Fruit fly (Drosophila melanogaster) whole organism: ENCODE data around the gene CG9813.

ENCODE experiments used
- CG8478 ChIP-seq: fragments of >200 bp; optimal IDR thresholded peaks from 2 replicates; lab custom pipeline; 2018; ENCODE audit warnings: inconsistent platforms
- Dll ChIP-seq: fragments of >200 bp; optimal IDR thresholded peaks from 2 replicates; lab custom pipeline; 2017
- EcR ChIP-seq, 2 experiments: fragments of >200 bp; optimal IDR thresholded peaks; 2 replicates each; lab custom pipeline; 2017; ENCODE audit warnings: missing biosample characterization in 2 of 2, missing genetic modification characterization in 2 of 2, missing genetic modification reagents in 2 of 2
- pan ChIP-seq: fragments of >200 bp; optimal IDR thresholded peaks from 2 replicates; lab custom pipeline; 2017
- psq ChIP-seq: fragments of >200 bp; optimal IDR thresholded peaks from 2 replicates; lab custom pipeline; 2017
- usp ChIP-seq: fragments of >200 bp; optimal IDR thresholded peaks from 2 replicates; lab custom pipeline; 2017; ENCODE audit warnings: missing biosample characterization, missing genetic modification characterization, mixed read lengths

Gene CG9813

DNA sequence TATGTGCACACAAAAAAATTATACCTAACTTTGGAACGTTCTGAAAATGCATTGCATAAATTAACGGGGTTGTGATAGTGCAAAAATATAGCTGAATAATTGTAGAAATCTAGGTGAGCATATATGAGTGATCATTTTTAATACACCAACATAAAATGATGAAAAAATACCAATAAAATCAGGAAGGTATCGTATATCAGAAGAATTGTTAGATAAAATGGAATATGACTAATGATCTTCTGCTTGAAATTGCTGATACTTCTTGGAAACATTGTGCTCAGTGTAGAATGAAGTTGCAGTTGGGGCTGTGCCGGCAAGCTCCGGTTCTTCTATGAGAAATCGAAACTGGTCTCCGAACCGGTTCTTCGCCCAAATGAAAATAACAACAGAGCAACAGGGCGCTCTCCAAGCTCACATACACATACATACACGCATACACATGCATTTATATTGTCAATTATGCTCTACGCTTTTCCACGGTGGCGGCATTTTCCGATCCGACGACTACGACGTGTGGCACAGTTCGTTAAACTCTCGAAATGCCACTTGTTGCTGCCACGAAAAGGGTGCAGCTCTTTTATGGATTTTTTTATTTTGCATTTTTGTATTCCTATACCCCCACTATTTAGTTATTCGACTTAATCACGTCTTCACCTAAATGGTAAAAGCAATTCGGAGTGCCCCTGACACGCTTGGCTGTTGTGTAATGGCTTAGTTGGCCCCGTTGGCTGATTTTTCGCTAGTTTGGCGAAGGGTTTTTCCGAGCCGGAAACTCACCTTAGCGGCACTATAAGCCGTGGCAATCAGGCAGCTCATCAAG is 21.5 kb upstream of the CG9813 start:
- no peak for TF ChIP-seq usp (GFP tag; lab: Kevin White, UChicago)
- peak in 1 of 2 experiments; percentile 75 for TF ChIP-seq EcR (GFP tag; optimal IDR thresholded peaks at IDR 0.05; lab: Kevin White, UChicago)
- TF ChIP-seq CG8478 (lab: Kevin White, UChicago): no peak
- TF ChIP-seq psq (lab: Kevin White, UChicago): no peak
- TF ChIP-seq Dll: no peak
- no peak for TF ChIP-seq pan (lab: Kevin White, UChicago)

dm6 chr3R:13397535-13397934 is 18.0 kb upstream of the CG9813 start, which contains the start of gene CG14377:
CG14377 (plus strand) TSS chr3R:13397835.
- no peak for TF ChIP-seq usp (GFP tag; lab: Kevin White, UChicago)
- TF ChIP-seq psq (lab: Kevin White, UChicago): no peak
- TF ChIP-seq CG8478 (lab: Kevin White, UChicago): no peak

DNA sequence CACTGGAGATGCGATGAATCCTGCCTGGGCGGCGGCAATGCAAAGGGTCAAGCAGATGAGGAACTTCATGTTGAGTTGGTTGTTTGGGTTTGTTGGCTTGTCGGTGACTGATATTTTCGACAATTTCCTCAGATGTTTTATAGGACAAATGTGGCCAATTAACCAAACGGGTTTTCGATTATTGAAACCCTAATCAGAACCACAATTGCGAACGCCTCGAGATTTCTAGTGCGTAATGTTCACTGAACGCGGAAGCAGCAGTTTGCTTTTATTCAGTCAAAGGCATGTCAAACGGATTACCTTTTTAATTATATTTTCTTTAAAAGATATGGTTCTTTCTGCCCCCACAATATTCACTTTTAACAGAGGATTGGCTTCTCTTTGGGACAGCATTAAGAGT is 17.5 kb upstream of the CG9813 start, which contains the start of gene CG14374:
TSS of gene CG14374 (minus strand) at position 101 of the 400 bp plus-strand sequence.
- TF ChIP-seq Dll (no peak), pan (lab: Kevin White, UChicago) (no peak), CG8478 (lab: Kevin White, UChicago) (no peak), usp (GFP tag; lab: Kevin White, UChicago) (no peak), EcR (GFP tag; optimal IDR thresholded peaks at IDR 0.05; lab: Kevin White, UChicago) (no peak), psq (lab: Kevin White, UChicago) (no peak)

dm6 chr3R:13395133-13395532 is 15.6 kb upstream of the CG9813 start, which contains the start of gene CCHa2:
CCHa2 (minus strand) TSS chr3R:13395197.
- TF ChIP-seq CG8478 (lab: Kevin White, UChicago) (no peak), psq (lab: Kevin White, UChicago) (no peak), Dll (no peak), EcR (GFP tag; optimal IDR thresholded peaks at IDR 0.05; lab: Kevin White, UChicago) (no peak), usp (GFP tag; lab: Kevin White, UChicago) (no peak), pan (lab: Kevin White, UChicago) (no peak)

dm6 chr3R:13393009-13393408 is 13.4 kb upstream of the CG9813 start:
- TF ChIP-seq psq (lab: Kevin White, UChicago): no peak
- TF ChIP-seq Dll: no peak
- no peak for TF ChIP-seq EcR (GFP tag; optimal IDR thresholded peaks at IDR 0.05; lab: Kevin White, UChicago)
- no peak for TF ChIP-seq usp (GFP tag; lab: Kevin White, UChicago)
- no peak for TF ChIP-seq CG8478 (lab: Kevin White, UChicago)
- no peak for TF ChIP-seq pan (lab: Kevin White, UChicago)

dm6 chr3R:13390490-13390889 is 10.9 kb upstream of the CG9813 start:
- no peak for TF ChIP-seq EcR (GFP tag; optimal IDR thresholded peaks at IDR 0.05; lab: Kevin White, UChicago)
- TF ChIP-seq pan (lab: Kevin White, UChicago): no peak
- TF ChIP-seq Dll: no peak
- TF ChIP-seq CG8478 (lab: Kevin White, UChicago): no peak
- TF ChIP-seq psq (lab: Kevin White, UChicago): no peak
- no peak for TF ChIP-seq usp (GFP tag; lab: Kevin White, UChicago)

dm6 chr3R:13388160-13388870 is 8.7 kb upstream of the CG9813 start, which contains the start of gene CG9799:
CG9799 (minus strand) TSS chr3R:13388709.
- TF ChIP-seq EcR (GFP tag; optimal IDR thresholded peaks at IDR 0.05; lab: Kevin White, UChicago) (no peak), usp (GFP tag; lab: Kevin White, UChicago) (no peak)

dm6 chr3R:13385105-13385504 is 5.5 kb upstream of the CG9813 start:
- no peak for TF ChIP-seq CG8478 (lab: Kevin White, UChicago)

- no peak for TF ChIP-seq Dll
- TF ChIP-seq EcR (GFP tag; optimal IDR thresholded peaks at IDR 0.05; lab: Kevin White, UChicago): no peak
- no peak for TF ChIP-seq pan (lab: Kevin White, UChicago)
- TF ChIP-seq CG8478 (lab: Kevin White, UChicago): no peak
- TF ChIP-seq psq (lab: Kevin White, UChicago): no peak
- no peak for TF ChIP-seq usp (GFP tag; lab: Kevin White, UChicago)
These were observed 3.1 kb upstream of the CG9813 start for dm6 chr3R:13382656-13383142.

dm6 chr3R:13381744-13382435 is 2.3 kb upstream of the CG9813 start, which contains the start of the genes mRpS21 and Droj2:
mRpS21 (minus strand) TSS chr3R:13381809.
Droj2 (plus strand) TSS chr3R:13382106.
- TF ChIP-seq psq (lab: Kevin White, UChicago): no peak
- no peak for TF ChIP-seq EcR (GFP tag; optimal IDR thresholded peaks at IDR 0.05; lab: Kevin White, UChicago)
- no peak for TF ChIP-seq usp (GFP tag; lab: Kevin White, UChicago)
- TF ChIP-seq CG8478 (lab: Kevin White, UChicago): no peak
- TF ChIP-seq pan (lab: Kevin White, UChicago): no peak
- TF ChIP-seq Dll: no peak

DNA sequence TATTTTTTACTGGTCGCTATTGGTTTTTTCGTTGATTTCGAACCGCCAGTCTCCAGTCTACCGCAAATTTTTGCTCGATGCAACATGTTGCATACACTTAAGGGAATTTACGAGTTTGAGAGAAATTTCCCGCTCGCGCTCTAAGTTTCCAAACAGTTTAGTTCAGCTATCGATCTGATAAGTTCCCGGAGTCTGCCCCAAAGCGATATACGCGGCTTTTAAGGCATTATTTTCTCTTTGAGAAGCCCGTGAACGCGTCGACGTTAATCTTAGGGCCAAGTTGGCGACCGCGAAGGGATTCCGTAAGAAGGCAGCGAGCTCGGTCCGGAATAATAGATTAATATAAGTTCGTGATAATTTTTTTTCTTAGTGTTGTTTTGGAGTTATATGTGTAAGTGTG is 4.7 kb downstream of the CG9813 start:
- TF ChIP-seq EcR (GFP tag; optimal IDR thresholded peaks at IDR 0.05; lab: Kevin White, UChicago) (no peak), usp (GFP tag; lab: Kevin White, UChicago) (no peak), Dll (no peak), pan (lab: Kevin White, UChicago) (no peak), CG8478 (lab: Kevin White, UChicago) (no peak), psq (lab: Kevin White, UChicago) (no peak)
